Worm (Caenorhabditis elegans) whole organism, L4/young adult: ENCODE data around the gene hsd-3.

ENCODE experiments used
- dao-5 ChIP-seq: sonication (generic microtip); optimal IDR thresholded peaks from 2 replicates; lab custom pipeline; 2016; ENCODE audit warnings: missing genotype, missing genetic modification characterization, moderate library complexity, missing compliant biosample characterization
- him-1 ChIP-seq: sonication (generic microtip); optimal IDR thresholded peaks from 2 replicates; lab custom pipeline; 2016; ENCODE audit warnings: missing genotype, missing genetic modification reagents, missing genetic modification characterization, missing compliant biosample characterization

DNA sequence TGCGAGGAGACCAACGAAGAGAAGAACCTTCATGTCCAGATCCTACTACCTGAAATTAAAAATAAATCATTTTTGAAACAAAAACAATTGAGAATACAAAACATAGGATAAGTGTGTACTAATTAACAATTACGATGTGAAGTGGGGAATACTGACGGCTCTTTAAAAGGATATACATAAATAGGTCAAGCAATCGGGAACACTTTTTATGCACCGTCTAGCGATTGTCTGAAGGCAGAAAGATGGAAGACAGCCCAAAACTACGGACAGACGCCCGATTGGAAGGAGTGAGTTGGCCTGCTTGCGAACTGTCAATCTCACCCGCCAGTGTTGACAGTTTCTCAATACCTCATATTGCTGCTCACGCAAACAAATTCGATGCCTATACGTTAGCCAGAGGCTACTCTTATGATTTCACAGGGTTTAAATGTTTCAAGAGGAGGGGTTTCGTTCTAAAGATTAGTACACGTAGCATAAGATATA lies 38.2 kb upstream of the hsd-3 start, which contains the start of gene calu-1:
- no peak for TF ChIP-seq him-1 (tag; lab: Kevin White, UChicago)
- no peak for TF ChIP-seq dao-5 (tag; lab: Kevin White, UChicago)
